Fruit fly (Drosophila melanogaster) whole organism, embryonic: ENCODE measurements around the gene Or85a.

Experiments used
- B-H2 ChIP-seq: fragments of 200-800 bp; sonication (Bioruptor generic); optimal IDR thresholded peaks from 2 replicates; lab custom pipeline; 2018; ENCODE audit warnings: missing biosample characterization, mild to moderate bottlenecking, missing genetic modification characterization
- CG10267 ChIP-seq: fragments of 200-800 bp; sonication (Bioruptor generic); optimal IDR thresholded peaks from 2 replicates; lab custom pipeline; 2018; ENCODE audit warnings: missing biosample characterization, mild to moderate bottlenecking, missing genetic modification characterization, moderate library complexity
- CG13894 ChIP-seq: fragments of 200-800 bp; sonication (Bioruptor generic); optimal IDR thresholded peaks from 3 replicates; lab custom pipeline; 2018; ENCODE audit warnings: missing biosample characterization, mild to moderate bottlenecking, missing genetic modification characterization, moderate library complexity
- CG15073 ChIP-seq: fragments of 200-800 bp; sonication (Bioruptor generic); optimal IDR thresholded peaks from 2 replicates; lab custom pipeline; 2016; ENCODE audit warnings: missing biosample characterization, missing genetic modification characterization
- CG15696 ChIP-seq: fragments of 200-800 bp; sonication (Bioruptor generic); optimal IDR thresholded peaks from 2 replicates; lab custom pipeline; 2019; ENCODE audit warnings: missing biosample characterization, mild to moderate bottlenecking, missing genetic modification characterization, moderate library complexity
- CG17802 ChIP-seq: fragments of 200-800 bp; sonication (Bioruptor generic); optimal IDR thresholded peaks from 2 replicates; lab custom pipeline; 2018; ENCODE audit warnings: missing biosample characterization, mild to moderate bottlenecking, missing genetic modification characterization, moderate library complexity
- CG2712 ChIP-seq: fragments of 200-800 bp; optimal IDR thresholded peaks from 3 replicates; lab custom pipeline; 2019; ENCODE audit warnings: missing biosample characterization, mild to moderate bottlenecking, missing genetic modification characterization, moderate library complexity
- CG2875 ChIP-seq: fragments of 200-800 bp; sonication (Bioruptor generic); optimal IDR thresholded peaks from 2 replicates; lab custom pipeline; 2017; ENCODE audit warnings: missing biosample characterization, mild to moderate bottlenecking, missing genetic modification characterization, missing genetic modification reagents
- CG2889 ChIP-seq: fragments of 200-800 bp; sonication (Bioruptor generic); IDR thresholded peaks from 3 replicates; pipeline ENCODE4 v1.3.6; 2022; ENCODE audit warnings: missing biosample characterization, missing genetic modification characterization
- CG31441 ChIP-seq: fragments of 200-800 bp; sonication (Bioruptor generic); IDR thresholded peaks from 2 replicates; pipeline ENCODE4 v1.3.6; 2022; ENCODE audit warnings: missing biosample characterization, missing genetic modification characterization
- CG3281 ChIP-seq: fragments of 200-800 bp; sonication (Bioruptor generic); optimal IDR thresholded peaks from 3 replicates; lab custom pipeline; 2017; ENCODE audit warnings: missing biosample characterization, mild to moderate bottlenecking, missing genetic modification characterization
- CG43689 ChIP-seq: fragments of 200-800 bp; sonication (Bioruptor generic); IDR thresholded peaks from 2 replicates; pipeline ENCODE4 v1.3.6; 2022; ENCODE audit warnings: missing biosample characterization, missing genetic modification characterization
- CG7271 ChIP-seq: fragments of 200-800 bp; sonication (Bioruptor generic); optimal IDR thresholded peaks from 2 replicates; lab custom pipeline; 2018; ENCODE audit warnings: missing biosample characterization, mild to moderate bottlenecking, missing genetic modification characterization, moderate library complexity
- CG8089 ChIP-seq: fragments of 200-800 bp; sonication (Bioruptor generic); optimal IDR thresholded peaks from 3 replicates; lab custom pipeline; 2016; ENCODE audit warnings: missing biosample characterization, missing genetic modification characterization
- CG8388 ChIP-seq: fragments of 200-800 bp; sonication (Bioruptor generic); optimal IDR thresholded peaks from 2 replicates; lab custom pipeline; 2019; ENCODE audit warnings: missing biosample characterization, mild to moderate bottlenecking, missing genetic modification characterization, moderate library complexity
- CG9727 ChIP-seq: fragments of 200-800 bp; sonication (Bioruptor generic); optimal IDR thresholded peaks from 3 replicates; lab custom pipeline; 2017; ENCODE audit warnings: missing biosample characterization, mild to moderate bottlenecking, missing genetic modification characterization
- CG9932 ChIP-seq: fragments of 200-800 bp; sonication (Bioruptor generic); IDR thresholded peaks from 2 replicates; pipeline ENCODE4 v1.3.6; 2022; ENCODE audit warnings: missing biosample characterization, missing genetic modification characterization
- D ChIP-seq, 2 experiments: fragments of 200-800 bp in 1 of 2; fragments of >200 bp in 1 of 2; sonication (Bioruptor generic) in 1 of 2; optimal IDR thresholded peaks; 2 replicates in 1 of 2; 3 replicates in 1 of 2; lab custom pipeline; 2017; ENCODE audit warnings: mild to moderate bottlenecking in 1 of 2, missing biosample characterization in 1 of 2, missing genetic modification characterization in 1 of 2, missing genetic modification reagents in 1 of 2
- Doc2 ChIP-seq: fragments of 200-800 bp; sonication (Bioruptor generic); IDR thresholded peaks from 2 replicates; pipeline ENCODE4 v1.3.6; 2022; ENCODE audit warnings: missing biosample characterization, missing genetic modification characterization
- HLH4C ChIP-seq: fragments of 200-800 bp; sonication (Bioruptor generic); IDR thresholded peaks from 3 replicates; pipeline ENCODE4 v1.3.6; 2022; ENCODE audit warnings: missing biosample characterization, missing genetic modification characterization; ENCODE audit not compliant: partially characterized antibody
- HmgZ ChIP-seq: fragments of 200-800 bp; sonication (Bioruptor generic); optimal IDR thresholded peaks from 2 replicates; lab custom pipeline; 2018; ENCODE audit warnings: missing biosample characterization, mild to moderate bottlenecking, missing genetic modification characterization
- Hmr ChIP-seq: fragments of 200-800 bp; sonication (Bioruptor generic); optimal IDR thresholded peaks from 3 replicates; lab custom pipeline; 2017; ENCODE audit warnings: mild to moderate bottlenecking, missing biosample characterization, missing genetic modification reagents, missing genetic modification characterization
- Lhr ChIP-seq: fragments of 200-800 bp; sonication (Bioruptor generic); optimal IDR thresholded peaks from 3 replicates; lab custom pipeline; 2017; ENCODE audit warnings: mild to moderate bottlenecking, missing biosample characterization, missing genetic modification reagents, missing genetic modification characterization
- Oaz ChIP-seq: fragments of 200-800 bp; sonication (Bioruptor generic); IDR thresholded peaks from 2 replicates; pipeline ENCODE4 v1.3.6; 2022; ENCODE audit warnings: missing biosample characterization, missing genetic modification characterization
- Optix ChIP-seq: fragments of 200-800 bp; sonication (Bioruptor generic); IDR thresholded peaks from 3 replicates; pipeline ENCODE4 v1.3.6; 2022; ENCODE audit warnings: missing biosample characterization, missing genetic modification characterization
- Rx ChIP-seq: fragments of 200-800 bp; sonication (Bioruptor generic); IDR thresholded peaks from 2 replicates; pipeline ENCODE4 v1.3.6; 2022; ENCODE audit warnings: missing biosample characterization, missing genetic modification characterization
- Tbp ChIP-seq: fragments of >200 bp; optimal IDR thresholded peaks from 2 replicates; lab custom pipeline; 2018; ENCODE audit warnings: missing biosample characterization, missing genetic modification characterization
- Xrp1 ChIP-seq: fragments of 200-800 bp; sonication (Bioruptor generic); IDR thresholded peaks from 2 replicates; pipeline ENCODE4 v1.3.6; 2022; ENCODE audit warnings: missing biosample characterization, missing genetic modification characterization
- amos ChIP-seq: fragments of 200-800 bp; sonication (Bioruptor generic); IDR thresholded peaks from 2 replicates; pipeline ENCODE4 v1.3.6; 2022; ENCODE audit warnings: missing biosample characterization, missing genetic modification characterization; ENCODE audit not compliant: partially characterized antibody
- bbx ChIP-seq: fragments of 200-800 bp; sonication (Bioruptor generic); IDR thresholded peaks from 2 replicates; pipeline ENCODE4 v1.3.6; 2022; ENCODE audit warnings: missing biosample characterization, missing genetic modification characterization; ENCODE audit not compliant: partially characterized antibody
- br ChIP-seq: fragments of >200 bp; optimal IDR thresholded peaks from 2 replicates; lab custom pipeline; 2017
- cas ChIP-seq: fragments of 200-800 bp; sonication (Bioruptor generic); IDR thresholded peaks from 2 replicates; pipeline ENCODE4 v1.3.6; 2022; ENCODE audit warnings: missing biosample characterization, missing genetic modification characterization
- cwo ChIP-seq: fragments of 200-800 bp; sonication (Bioruptor generic); optimal IDR thresholded peaks from 3 replicates; lab custom pipeline; 2017; ENCODE audit warnings: missing biosample characterization, missing genetic modification characterization, mild to moderate bottlenecking, moderate library complexity, missing genetic modification reagents
- dan ChIP-seq: fragments of 200-800 bp; sonication (Bioruptor generic); IDR thresholded peaks from 2 replicates; pipeline ENCODE4 v1.3.6; 2022; ENCODE audit warnings: missing biosample characterization, missing genetic modification characterization
- dysf ChIP-seq: fragments of 200-800 bp; sonication (Bioruptor generic); IDR thresholded peaks from 3 replicates; pipeline ENCODE4 v1.3.6; 2022; ENCODE audit warnings: missing biosample characterization, missing genetic modification characterization
- eve ChIP-seq, 2 experiments: fragments of >200 bp; optimal IDR thresholded peaks; 2 replicates each; lab custom pipeline; 2017; ENCODE audit warnings: missing biosample characterization in 2 of 2, missing genetic modification characterization in 2 of 2
- ftz-f1 ChIP-seq: fragments of 200-800 bp; sonication (Bioruptor generic); optimal IDR thresholded peaks from 2 replicates; lab custom pipeline; 2016; ENCODE audit warnings: missing biosample characterization, missing genetic modification characterization
- gro ChIP-seq: fragments of 200-800 bp; sonication (Bioruptor generic); optimal IDR thresholded peaks from 2 replicates; lab custom pipeline; 2016; ENCODE audit warnings: missing biosample characterization, missing genetic modification characterization
- gt ChIP-seq: fragments of 200-800 bp; sonication (Bioruptor generic); IDR thresholded peaks from 2 replicates; pipeline ENCODE4 v1.3.6; 2022; ENCODE audit warnings: missing biosample characterization, missing genetic modification characterization
- hb ChIP-seq: fragments of 200-800 bp; sonication (Bioruptor generic); IDR thresholded peaks from 3 replicates; pipeline ENCODE4 v1.3.6; 2022; ENCODE audit warnings: missing biosample characterization, missing genetic modification characterization; ENCODE audit not compliant: partially characterized antibody
- hbn ChIP-seq: fragments of 200-800 bp; sonication (Bioruptor generic); IDR thresholded peaks from 2 replicates; pipeline ENCODE4 v1.3.6; 2022; ENCODE audit warnings: missing biosample characterization, missing genetic modification characterization; ENCODE audit not compliant: partially characterized antibody
- jumu ChIP-seq: fragments of 200-800 bp; sonication (Bioruptor generic); optimal IDR thresholded peaks from 3 replicates; lab custom pipeline; 2016; ENCODE audit warnings: missing biosample characterization, missing genetic modification characterization
- mirr ChIP-seq: fragments of 200-800 bp; sonication (Bioruptor generic); optimal IDR thresholded peaks from 3 replicates; lab custom pipeline; 2018; ENCODE audit warnings: missing biosample characterization, mild to moderate bottlenecking, missing genetic modification characterization
- nerfin-1 ChIP-seq: fragments of 200-800 bp; sonication (Bioruptor generic); optimal IDR thresholded peaks from 3 replicates; lab custom pipeline; 2019; ENCODE audit warnings: missing biosample characterization, mild to moderate bottlenecking, missing genetic modification characterization, moderate library complexity
- salm ChIP-seq: fragments of 200-800 bp; sonication (Bioruptor generic); optimal IDR thresholded peaks from 2 replicates; lab custom pipeline; 2018; ENCODE audit warnings: missing biosample characterization, mild to moderate bottlenecking, missing genetic modification characterization
- sd ChIP-seq: fragments of 200-800 bp; sonication (Bioruptor generic); optimal IDR thresholded peaks from 3 replicates; lab custom pipeline; 2018; ENCODE audit warnings: missing biosample characterization, mild to moderate bottlenecking, missing genetic modification characterization, moderate library complexity
- sima ChIP-seq: fragments of 200-800 bp; sonication (Bioruptor generic); optimal IDR thresholded peaks from 2 replicates; lab custom pipeline; 2016; ENCODE audit warnings: missing biosample characterization, missing genetic modification characterization
- tup ChIP-seq: fragments of 200-800 bp; sonication (Bioruptor generic); optimal IDR thresholded peaks from 2 replicates; lab custom pipeline; 2016; ENCODE audit warnings: missing biosample characterization, mild to moderate bottlenecking, missing genetic modification characterization, moderate library complexity
- zen ChIP-seq: fragments of 200-800 bp; sonication (Bioruptor generic); optimal IDR thresholded peaks from 3 replicates; lab custom pipeline; 2018; ENCODE audit warnings: missing biosample characterization, mild to moderate bottlenecking, missing genetic modification characterization, moderate library complexity
- zfh1 ChIP-seq: fragments of 200-800 bp; sonication (Bioruptor generic); IDR thresholded peaks from 3 replicates; pipeline ENCODE4 v1.3.6; 2022; ENCODE audit warnings: missing biosample characterization, missing genetic modification characterization

Or85a gene

dm6 chr3R:8349449-8350115 lies 28.0 kb downstream of the Or85a start, which contains the start of gene Atg13 (continued):
- no peak for TF ChIP-seq Hmr (GFP tag; lab: Kevin White, UChicago)
- TF ChIP-seq CG15073 (GFP tag; lab: Kevin White, UChicago): no peak
- peak; percentile 56 for TF ChIP-seq hb (GFP tag; lab: Robert Waterston, UW)
- TF ChIP-seq CG31441 (GFP tag; lab: Robert Waterston, UW): no peak
- TF ChIP-seq Doc2 (GFP tag; lab: Robert Waterston, UW): no peak
- TF ChIP-seq hbn: peak; percentile 43; the same call in 1 of the 2 replicates
- TF ChIP-seq Xrp1 (GFP tag; lab: Robert Waterston, UW): no peak
- TF ChIP-seq salm (tag; lab: Kevin White, UChicago): no peak
- TF ChIP-seq CG15696 (tag; lab: Kevin White, UChicago): peak; percentile 29
- no peak for TF ChIP-seq CG2889 (GFP tag; lab: Robert Waterston, UW)
- no peak for TF ChIP-seq Tbp (GFP tag; lab: Kevin White, UChicago)
- TF ChIP-seq CG43689 (GFP tag; lab: Robert Waterston, UW): no peak
- no peak for TF ChIP-seq CG3281 (GFP tag; lab: Kevin White, UChicago)
- TF ChIP-seq Optix (GFP tag; lab: Robert Waterston, UW): no peak
- TF ChIP-seq CG8089 (GFP tag; lab: Kevin White, UChicago): no peak
- no peak for TF ChIP-seq cas (GFP tag; lab: Robert Waterston, UW)
- no peak for TF ChIP-seq CG13894
- peak; percentile 31 for TF ChIP-seq CG9727 (GFP tag; lab: Kevin White, UChicago)
- TF ChIP-seq HLH4C (GFP tag; lab: Robert Waterston, UW): peak; percentile 69
- TF ChIP-seq CG9932: peak; percentile 18; the same call in 1 of the 2 replicates
- TF ChIP-seq HmgZ (tag; lab: Kevin White, UChicago): no peak
- no peak for TF ChIP-seq Oaz (GFP tag; lab: Robert Waterston, UW)
- TF ChIP-seq CG2712 (tag; lab: Kevin White, UChicago): peak; percentile 45
- TF ChIP-seq gro (GFP tag; lab: Kevin White, UChicago): no peak
- TF ChIP-seq mirr (GFP tag; lab: Kevin White, UChicago): no peak
- TF ChIP-seq dan (GFP tag; lab: Robert Waterston, UW): no peak
- no peak for TF ChIP-seq CG8388
- TF ChIP-seq Rx: no peak
- TF ChIP-seq CG10267 (tag; lab: Kevin White, UChicago): peak; percentile 36
- TF ChIP-seq CG2875 (GFP tag; lab: Kevin White, UChicago): no peak
- no peak for TF ChIP-seq jumu
- no peak for TF ChIP-seq CG7271 (tag; lab: Kevin White, UChicago)
- no peak for TF ChIP-seq sima
- peak; percentile 90; the same call in 1 of the 2 replicates for TF ChIP-seq amos (GFP tag; lab: Robert Waterston, UW)
- TF ChIP-seq cwo (GFP tag; lab: Kevin White, UChicago): no peak
- TF ChIP-seq tup (GFP tag; lab: Kevin White, UChicago): no peak
- peak; percentile 89 for TF ChIP-seq bbx (GFP tag; lab: Robert Waterston, UW)
- no peak for TF ChIP-seq gt (GFP tag; lab: Robert Waterston, UW)
- TF ChIP-seq zen: peak; percentile 36
- TF ChIP-seq sd (tag; lab: Kevin White, UChicago): no peak
- TF ChIP-seq Lhr (GFP tag; lab: Kevin White, UChicago): peak; percentile 5
- peak; percentile 25 for TF ChIP-seq B-H2 (GFP tag; lab: Kevin White, UChicago)
- TF ChIP-seq CG17802 (tag; lab: Kevin White, UChicago): peak; percentile 59
- TF ChIP-seq dysf (GFP tag; lab: Robert Waterston, UW): peak; percentile 27; the same call in 1 of the 3 replicates
- TF ChIP-seq nerfin-1 (tag; lab: Kevin White, UChicago): no peak
- TF ChIP-seq ftz-f1: no peak
- no peak for TF ChIP-seq br
- no peak for TF ChIP-seq zfh1
- no peak for TF ChIP-seq D (optimal IDR thresholded peaks at IDR 0.05; lab: Kevin White, UChicago)
- no peak for TF ChIP-seq D (GFP tag; optimal IDR thresholded peaks at IDR 0.05; lab: Kevin White, UChicago)
- TF ChIP-seq eve (GFP tag; optimal IDR thresholded peaks at IDR 0.05; lab: Kevin White, UChicago): no peak
